Worm (Caenorhabditis elegans) whole organism, late embryonic: ENCODE results near the gene Y48A6B.14.

ENCODE experiments used
- C08G9.2 ChIP-seq: sonication (generic microtip); optimal IDR thresholded peaks from 2 replicates; lab custom pipeline; 2016; ENCODE audit warnings: mild to moderate bottlenecking, missing genetic modification characterization, moderate library complexity, missing compliant biosample characterization
- F13H6.1 ChIP-seq: sonication (generic microtip); optimal IDR thresholded peaks from 2 replicates; lab custom pipeline; 2016; ENCODE audit warnings: missing genetic modification characterization, missing compliant biosample characterization
- K09A11.1 ChIP-seq: sonication (generic microtip); optimal IDR thresholded peaks from 2 replicates; lab custom pipeline; 2017; ENCODE audit warnings: antibody characterized with exemption, mild to moderate bottlenecking, missing genetic modification characterization, missing compliant biosample characterization; ENCODE audit not compliant: insufficient read depth
- T23F11.4 ChIP-seq: fragments of 200-800 bp; sonication (Bioruptor generic); optimal IDR thresholded peaks from 2 replicates; lab custom pipeline; 2018; ENCODE audit warnings: mild to moderate bottlenecking, missing genetic modification characterization, missing compliant biosample characterization
- ceh-18 ChIP-seq: sonication (generic microtip); optimal IDR thresholded peaks from 2 replicates; lab custom pipeline; 2016; ENCODE audit warnings: missing genetic modification characterization, missing compliant biosample characterization
- ceh-19 ChIP-seq: fragments of 200-800 bp; sonication (Bioruptor generic); optimal IDR thresholded peaks from 2 replicates; lab custom pipeline; 2018; ENCODE audit warnings: mild to moderate bottlenecking, missing genetic modification characterization, missing compliant biosample characterization
- ceh-2 ChIP-seq: sonication (generic microtip); optimal IDR thresholded peaks from 2 replicates; lab custom pipeline; 2016; ENCODE audit warnings: missing genotype, missing genetic modification characterization, missing compliant biosample characterization
- ceh-31 ChIP-seq: sonication (generic microtip); optimal IDR thresholded peaks from 2 replicates; lab custom pipeline; 2016; ENCODE audit warnings: missing genetic modification characterization, missing compliant biosample characterization
- ceh-45 ChIP-seq: fragments of 200-800 bp; sonication (Bioruptor generic); IDR thresholded peaks from 2 replicates; pipeline ENCODE4 v1.3.6; 2022; ENCODE audit warnings: missing genetic modification reagents, missing genetic modification characterization, missing compliant biosample characterization
- ceh-48 ChIP-seq: sonication (generic microtip); optimal IDR thresholded peaks from 2 replicates; lab custom pipeline; 2016; ENCODE audit warnings: missing genetic modification characterization, inconsistent platforms, missing compliant biosample characterization
- ceh-9 ChIP-seq: sonication (generic microtip); optimal IDR thresholded peaks from 2 replicates; lab custom pipeline; 2016; ENCODE audit warnings: mild to moderate bottlenecking, missing genetic modification characterization, inconsistent platforms, missing compliant biosample characterization
- che-1 ChIP-seq: sonication (generic microtip); optimal IDR thresholded peaks from 2 replicates; lab custom pipeline; 2016; ENCODE audit warnings: mild to moderate bottlenecking, missing genetic modification characterization, missing compliant biosample characterization
- dmd-4 ChIP-seq: sonication (generic microtip); optimal IDR thresholded peaks from 2 replicates; lab custom pipeline; 2016; ENCODE audit warnings: borderline replicate concordance, missing genetic modification characterization, missing compliant biosample characterization
- dve-1 ChIP-seq: sonication (generic microtip); optimal IDR thresholded peaks from 2 replicates; lab custom pipeline; 2017; ENCODE audit warnings: antibody characterized with exemption, mild to moderate bottlenecking, missing genetic modification characterization, missing compliant biosample characterization
- elt-2 ChIP-seq: sonication (generic microtip); optimal IDR thresholded peaks from 2 replicates; lab custom pipeline; 2016; ENCODE audit warnings: missing genetic modification reagents, missing genetic modification characterization, missing compliant biosample characterization
- eyg-1 ChIP-seq: sonication (generic microtip); optimal IDR thresholded peaks from 2 replicates; lab custom pipeline; 2016; ENCODE audit warnings: missing genotype, missing genetic modification characterization, missing compliant biosample characterization
- fax-1 ChIP-seq: sonication (generic microtip); optimal IDR thresholded peaks from 2 replicates; lab custom pipeline; 2016; ENCODE audit warnings: missing genotype, missing genetic modification characterization, missing compliant biosample characterization
- fkh-10 ChIP-seq: fragments of 150-350 bp; optimal IDR thresholded peaks from 2 replicates; lab custom pipeline; 2014; ENCODE audit warnings: missing biosample characterization, missing genetic modification reagents, missing genetic modification characterization
- gmeb-2 ChIP-seq: sonication (generic microtip); optimal IDR thresholded peaks from 2 replicates; lab custom pipeline; 2016; ENCODE audit warnings: missing genetic modification characterization, inconsistent platforms, missing compliant biosample characterization
- hlh-15 ChIP-seq: sonication (generic microtip); optimal IDR thresholded peaks from 2 replicates; lab custom pipeline; 2016; ENCODE audit warnings: missing genetic modification characterization, missing compliant biosample characterization
- hlh-8 ChIP-seq: sonication (generic microtip); optimal IDR thresholded peaks from 2 replicates; lab custom pipeline; 2016; ENCODE audit warnings: missing genotype, missing genetic modification characterization, missing compliant biosample characterization
- nfya-1 ChIP-seq: sonication (generic microtip); optimal IDR thresholded peaks from 2 replicates; lab custom pipeline; 2017; ENCODE audit warnings: missing genetic modification characterization, mild to moderate bottlenecking, missing compliant biosample characterization, antibody characterized with exemption, moderate library complexity
- nhr-11 ChIP-seq: fragments of 150-350 bp; optimal IDR thresholded peaks from 2 replicates; lab custom pipeline; 2014; ENCODE audit warnings: missing biosample characterization, missing genetic modification characterization
- nhr-232 ChIP-seq: sonication (generic microtip); optimal IDR thresholded peaks from 2 replicates; lab custom pipeline; 2016; ENCODE audit warnings: missing genetic modification characterization, missing compliant biosample characterization
- odd-2 ChIP-seq: sonication (generic microtip); optimal IDR thresholded peaks from 2 replicates; lab custom pipeline; 2017; ENCODE audit warnings: antibody characterized with exemption, mild to moderate bottlenecking, missing genetic modification characterization, missing compliant biosample characterization
- pat-9 ChIP-seq: fragments of 200-800 bp; sonication (Bioruptor generic); optimal IDR thresholded peaks from 2 replicates; lab custom pipeline; 2018; ENCODE audit warnings: mild to moderate bottlenecking, missing genetic modification characterization, moderate library complexity, missing compliant biosample characterization
- pax-1 ChIP-seq: fragments of 150-350 bp; optimal IDR thresholded peaks from 2 replicates; lab custom pipeline; 2014; ENCODE audit warnings: missing biosample characterization, missing genetic modification characterization
- pha-2 ChIP-seq: sonication (generic microtip); optimal IDR thresholded peaks from 2 replicates; lab custom pipeline; 2017; ENCODE audit warnings: mild to moderate bottlenecking, missing genetic modification characterization, missing compliant biosample characterization
- pha-4 ChIP-seq: fragments of 150-350 bp; optimal IDR thresholded peaks from 2 replicates; lab custom pipeline; 2018; ENCODE audit warnings: missing biosample characterization, missing genetic modification reagents, missing genetic modification characterization
- rnt-1 ChIP-seq: sonication (generic microtip); optimal IDR thresholded peaks from 2 replicates; lab custom pipeline; 2016; ENCODE audit warnings: missing genetic modification characterization, missing compliant biosample characterization
- sox-2 ChIP-seq: fragments of 200-800 bp; sonication (Bioruptor generic); IDR thresholded peaks from 2 replicates; pipeline ENCODE4 v1.3.6; 2022; ENCODE audit warnings: missing genetic modification reagents, missing genetic modification characterization, missing compliant biosample characterization
- sox-4 ChIP-seq: sonication (generic microtip); optimal IDR thresholded peaks from 2 replicates; lab custom pipeline; 2017; ENCODE audit warnings: mild to moderate bottlenecking, missing genetic modification characterization, inconsistent platforms, missing compliant biosample characterization
- tbx-2 ChIP-seq: sonication (generic microtip); optimal IDR thresholded peaks from 2 replicates; lab custom pipeline; 2016; ENCODE audit warnings: missing genetic modification characterization, missing compliant biosample characterization
- tbx-7 ChIP-seq: sonication (generic microtip); optimal IDR thresholded peaks from 2 replicates; lab custom pipeline; 2016; ENCODE audit warnings: missing genotype, missing genetic modification characterization, missing compliant biosample characterization
- unc-3 ChIP-seq, 2 experiments: fragments of 200-800 bp in 1 of 2; sonication (Bioruptor generic) in 1 of 2; sonication (generic microtip) in 1 of 2; conservative IDR thresholded peaks in 1 of 2; optimal IDR thresholded peaks in 1 of 2; 2 replicates each; pipeline versions ENCODE4 v1.3.6 to Lab custom; 2016 to 2022; ENCODE audit warnings: missing compliant biosample characterization in 2 of 2, missing genetic modification characterization in 2 of 2, missing genetic modification reagents in 1 of 2
- unc-55 ChIP-seq: sonication (generic microtip); optimal IDR thresholded peaks from 2 replicates; lab custom pipeline; 2017; ENCODE audit warnings: missing biosample characterization, missing genetic modification reagents, missing genetic modification characterization
- zip-5 ChIP-seq: sonication (generic microtip); optimal IDR thresholded peaks from 2 replicates; lab custom pipeline; 2016; ENCODE audit warnings: missing genetic modification characterization, missing compliant biosample characterization
- ztf-16 ChIP-seq: sonication (generic microtip); optimal IDR thresholded peaks from 2 replicates; lab custom pipeline; 2017; ENCODE audit warnings: missing genetic modification characterization, missing compliant biosample characterization

The Y48A6B.14 gene

ce11 chrIII:11066691-11067090 is 35.3 kb downstream of the Y48A6B.14 start:
- TF ChIP-seq ceh-18 (tag; lab: Kevin White, UChicago) (peak; percentile 5), pha-2 (tag; lab: Kevin White, UChicago) (no peak), che-1 (tag; lab: Kevin White, UChicago) (no peak), tbx-2 (peak; percentile 5), ceh-19 (GFP tag; lab: Kevin White, UChicago) (peak; percentile 23), dve-1 (tag; lab: Kevin White, UChicago) (peak; percentile 80), elt-2 (tag; lab: Kevin White, UChicago) (peak; percentile 26), nfya-1 (peak; percentile 48), odd-2 (tag; lab: Kevin White, UChicago) (no peak), unc-3 (GFP tag; conservative IDR thresholded peaks at IDR 0.05; lab: Robert Waterston, UW) (0 out of 2 replicates have a peak, but pooled peaks have one; percentile 26), unc-3 (tag; optimal IDR thresholded peaks at IDR 0.05; lab: Kevin White, UChicago) (no peak), K09A11.1 (tag; lab: Kevin White, UChicago) (no peak), rnt-1 (tag; lab: Kevin White, UChicago) (no peak)
- TF ChIP-seq, all 69 proteins: peak for 7

ce11 chrIII:11068553-11068952 is 37.1 kb downstream of the Y48A6B.14 start, which contains the start of gene W09D6.1:
W09D6.1 (plus strand) TSS chrIII:11068853.
- no peak for TF ChIP-seq nhr-11
- TF ChIP-seq che-1 (tag; lab: Kevin White, UChicago): no peak
- TF ChIP-seq ceh-31 (tag; lab: Kevin White, UChicago): no peak

- no peak for TF ChIP-seq ztf-16 (tag; lab: Kevin White, UChicago)
- TF ChIP-seq unc-3 (GFP tag; conservative IDR thresholded peaks at IDR 0.05; lab: Robert Waterston, UW): no peak
- no peak for TF ChIP-seq unc-3 (tag; optimal IDR thresholded peaks at IDR 0.05; lab: Kevin White, UChicago)
- no peak for TF ChIP-seq tbx-2
- no peak for TF ChIP-seq F13H6.1 (tag; lab: Kevin White, UChicago)
- TF ChIP-seq nhr-232 (tag; lab: Kevin White, UChicago): no peak
- TF ChIP-seq pax-1 (tag; lab: Kevin White, UChicago): no peak
- TF ChIP-seq unc-55 (GFP tag; lab: Kevin White, UChicago): no peak
- TF ChIP-seq pat-9 (tag; lab: Kevin White, UChicago): no peak
- TF ChIP-seq dmd-4 (tag; lab: Kevin White, UChicago): no peak
- no peak for TF ChIP-seq dve-1 (tag; lab: Kevin White, UChicago)
- TF ChIP-seq K09A11.1 (tag; lab: Kevin White, UChicago): no peak
- TF ChIP-seq tbx-7 (tag; lab: Kevin White, UChicago): no peak
- TF ChIP-seq fkh-10 (GFP tag; lab: Kevin White, UChicago): no peak
- TF ChIP-seq sox-2 (GFP tag; lab: Robert Waterston, UW): no peak
- TF ChIP-seq ceh-31 (tag; lab: Kevin White, UChicago): no peak
- no peak for TF ChIP-seq pha-4
- TF ChIP-seq T23F11.4 (GFP tag; lab: Kevin White, UChicago): no peak
- no peak for TF ChIP-seq ceh-48 (tag; lab: Kevin White, UChicago)
- TF ChIP-seq C08G9.2: no peak
These were observed 37.9 kb downstream of the Y48A6B.14 start for ce11 chrIII:11069265-11069664.

ce11 chrIII:11070210-11070609 is 38.8 kb downstream of the Y48A6B.14 start:
- TF ChIP-seq ceh-48 (tag; lab: Kevin White, UChicago) (peak; percentile 1), sox-4 (tag; lab: Kevin White, UChicago) (no peak)

- TF ChIP-seq nhr-11 (no peak), hlh-15 (tag; lab: Kevin White, UChicago) (no peak)
These were observed 42.8 kb downstream of the Y48A6B.14 start, which contains the start of gene str-261 for ce11 chrIII:11074214-11074613. str-261 (plus strand) TSS chrIII:11074514.

ce11 chrIII:11076743-11077142 is 45.3 kb downstream of the Y48A6B.14 start:
- no peak for TF ChIP-seq gmeb-2 (tag; lab: Kevin White, UChicago)
- no peak for TF ChIP-seq eyg-1
- no peak for TF ChIP-seq unc-3 (GFP tag; conservative IDR thresholded peaks at IDR 0.05; lab: Robert Waterston, UW)
- TF ChIP-seq unc-3 (tag; optimal IDR thresholded peaks at IDR 0.05; lab: Kevin White, UChicago): no peak
- no peak for TF ChIP-seq ceh-9
- TF ChIP-seq ceh-2 (tag; lab: Kevin White, UChicago): no peak
- no peak for TF ChIP-seq hlh-8 (tag; lab: Kevin White, UChicago)
- no peak for TF ChIP-seq ceh-19 (GFP tag; lab: Kevin White, UChicago)
- no peak for TF ChIP-seq zip-5
- TF ChIP-seq ceh-45 (GFP tag; lab: Robert Waterston, UW): no peak
- TF ChIP-seq fax-1 (tag; lab: Kevin White, UChicago): no peak
- TF ChIP-seq, all 69 proteins: peak for 0
